Worm (Caenorhabditis elegans) whole organism, mixed stage, embryonic: ENCODE measurements around the gene srlf-10.

ENCODE experiments used
- bed-3 ChIP-seq: fragments of 200-800 bp; sonication (Bioruptor generic); optimal IDR thresholded peaks from 3 replicates; lab custom pipeline; 2018; ENCODE audit warnings: mild to moderate bottlenecking, missing genetic modification characterization, moderate library complexity, missing compliant biosample characterization
- blmp-1 ChIP-seq: fragments of 150-350 bp; optimal IDR thresholded peaks from 2 replicates; lab custom pipeline; 2014; ENCODE audit warnings: missing biosample characterization, missing genetic modification characterization
- ceh-43 ChIP-seq: fragments of 200-800 bp; sonication (Bioruptor generic); optimal IDR thresholded peaks from 2 replicates; lab custom pipeline; 2018; ENCODE audit warnings: mild to moderate bottlenecking, missing genetic modification characterization, moderate library complexity, missing compliant biosample characterization
- ceh-83 ChIP-seq: fragments of 200-800 bp; sonication (Bioruptor generic); optimal IDR thresholded peaks from 2 replicates; lab custom pipeline; 2018; ENCODE audit warnings: mild to moderate bottlenecking, missing genetic modification characterization, missing compliant biosample characterization
- ces-1 ChIP-seq: fragments of 150-350 bp; optimal IDR thresholded peaks from 2 replicates; lab custom pipeline; 2014; ENCODE audit warnings: missing biosample characterization, missing genetic modification reagents, missing genetic modification characterization
- drap-1 ChIP-seq: fragments of 200-800 bp; sonication (Bioruptor generic); optimal IDR thresholded peaks from 3 replicates; lab custom pipeline; 2018; ENCODE audit warnings: mild to moderate bottlenecking, missing genetic modification characterization, missing compliant biosample characterization
- elt-3 ChIP-seq: fragments of 150-350 bp; optimal IDR thresholded peaks from 2 replicates; lab custom pipeline; 2014; ENCODE audit warnings: missing biosample characterization, missing genetic modification characterization
- flh-1 ChIP-seq: fragments of 200-800 bp; sonication (Bioruptor generic); optimal IDR thresholded peaks from 2 replicates; lab custom pipeline; 2018; ENCODE audit warnings: mild to moderate bottlenecking, missing genetic modification characterization, moderate library complexity, missing compliant biosample characterization
- ham-2 ChIP-seq: fragments of 200-800 bp; sonication (Bioruptor generic); optimal IDR thresholded peaks from 2 replicates; lab custom pipeline; 2018; ENCODE audit warnings: mild to moderate bottlenecking, missing genetic modification characterization, missing compliant biosample characterization
- hlh-1 ChIP-seq: fragments of 150-350 bp; optimal IDR thresholded peaks from 2 replicates; lab custom pipeline; 2014; ENCODE audit warnings: missing biosample characterization, missing genetic modification reagents, missing genetic modification characterization
- lin-13 ChIP-seq: fragments of 150-350 bp; optimal IDR thresholded peaks from 2 replicates; lab custom pipeline; 2014; ENCODE audit warnings: missing biosample characterization, missing genetic modification characterization
- lin-32 ChIP-seq: fragments of 200-800 bp; sonication (Bioruptor generic); optimal IDR thresholded peaks from 2 replicates; lab custom pipeline; 2018; ENCODE audit warnings: mild to moderate bottlenecking, missing genetic modification characterization, missing compliant biosample characterization
- lsy-2 ChIP-seq: fragments of 150-350 bp; optimal IDR thresholded peaks from 2 replicates; lab custom pipeline; 2014; ENCODE audit warnings: missing biosample characterization, missing genetic modification characterization
- mab-5 ChIP-seq: fragments of 150-350 bp; optimal IDR thresholded peaks from 2 replicates; lab custom pipeline; 2014; ENCODE audit warnings: missing biosample characterization, missing genetic modification characterization
- mep-1 ChIP-seq: fragments of 150-350 bp; optimal IDR thresholded peaks from 2 replicates; lab custom pipeline; 2017; ENCODE audit warnings: missing biosample characterization, missing genetic modification reagents, missing genetic modification characterization, inconsistent platforms
- mls-2 ChIP-seq: sonication (generic microtip); optimal IDR thresholded peaks from 2 replicates; lab custom pipeline; 2016; ENCODE audit warnings: mild to moderate bottlenecking, missing genetic modification characterization, moderate library complexity, missing compliant biosample characterization
- nhr-2 ChIP-seq: fragments of 150-350 bp; optimal IDR thresholded peaks from 2 replicates; lab custom pipeline; 2014; ENCODE audit warnings: missing biosample characterization, missing genetic modification characterization
- nhr-237 ChIP-seq: fragments of 150-350 bp; optimal IDR thresholded peaks from 2 replicates; lab custom pipeline; 2014; ENCODE audit warnings: missing biosample characterization, missing genetic modification characterization
- nhr-28 ChIP-seq: fragments of 150-350 bp; optimal IDR thresholded peaks from 2 replicates; lab custom pipeline; 2014; ENCODE audit warnings: missing biosample characterization, missing genetic modification characterization
- nhr-76 ChIP-seq: sonication (generic microtip); optimal IDR thresholded peaks from 2 replicates; lab custom pipeline; 2017; ENCODE audit warnings: missing biosample characterization, missing genetic modification characterization
- pha-4 ChIP-seq: fragments of 150-350 bp; optimal IDR thresholded peaks from 2 replicates; lab custom pipeline; 2018; ENCODE audit warnings: missing biosample characterization, missing genetic modification reagents, missing genetic modification characterization
- sem-2 ChIP-seq: fragments of 200-800 bp; sonication (Bioruptor generic); optimal IDR thresholded peaks from 2 replicates; lab custom pipeline; 2018; ENCODE audit warnings: mild to moderate bottlenecking, missing genetic modification characterization, missing compliant biosample characterization
- snpc-4 ChIP-seq: fragments of 150-350 bp; optimal IDR thresholded peaks from 2 replicates; lab custom pipeline; 2014; ENCODE audit warnings: missing biosample characterization, missing genetic modification characterization
- sptf-1 ChIP-seq: sonication (generic microtip); optimal IDR thresholded peaks from 2 replicates; lab custom pipeline; 2017; ENCODE audit warnings: mild to moderate bottlenecking, missing genetic modification characterization, moderate library complexity, missing compliant biosample characterization
- tbx-8 ChIP-seq: fragments of 200-800 bp; sonication (Bioruptor generic); optimal IDR thresholded peaks from 2 replicates; lab custom pipeline; 2018; ENCODE audit warnings: mild to moderate bottlenecking, missing genetic modification characterization, moderate library complexity, missing compliant biosample characterization
- unc-120 ChIP-seq: sonication (generic microtip); optimal IDR thresholded peaks from 2 replicates; lab custom pipeline; 2017; ENCODE audit warnings: missing genetic modification characterization, missing compliant biosample characterization; ENCODE audit not compliant: poor library complexity, severe bottlenecking
- unc-39 ChIP-seq: fragments of 150-350 bp; optimal IDR thresholded peaks from 2 replicates; lab custom pipeline; 2014; ENCODE audit warnings: missing biosample characterization, missing genetic modification characterization
- unc-62 ChIP-seq: fragments of 150-350 bp; optimal IDR thresholded peaks from 2 replicates; lab custom pipeline; 2014; ENCODE audit warnings: missing biosample characterization, missing genetic modification reagents, missing genetic modification characterization
- zip-8 ChIP-seq: fragments of 150-350 bp; optimal IDR thresholded peaks from 2 replicates; lab custom pipeline; 2014; ENCODE audit warnings: missing biosample characterization, missing genetic modification characterization

The srlf-10 gene

ce11 chrIII:13430162-13430561 is 28.2 kb downstream of the srlf-10 start, which contains the start of gene trf-1:
trf-1 (plus strand) TSS chrIII:13430462.
- no peak for TF ChIP-seq unc-120 (tag; lab: Kevin White, UChicago)
- TF ChIP-seq lin-32 = no peak
- TF ChIP-seq unc-62 (GFP tag; lab: Kevin White, UChicago) = no peak
- no peak for TF ChIP-seq bed-3 (GFP tag; lab: Kevin White, UChicago)
- TF ChIP-seq hlh-1 = no peak
- TF ChIP-seq mab-5 (tag; lab: Kevin White, UChicago) = no peak
- TF ChIP-seq tbx-8 (GFP tag; lab: Kevin White, UChicago) = no peak
- no peak for TF ChIP-seq elt-3 (tag; lab: Kevin White, UChicago)
- no peak for TF ChIP-seq ceh-83 (GFP tag; lab: Kevin White, UChicago)
- no peak for TF ChIP-seq drap-1 (GFP tag; lab: Kevin White, UChicago)
- no peak for TF ChIP-seq ces-1 (GFP tag; lab: Kevin White, UChicago)
- TF ChIP-seq mep-1 (tag; lab: Kevin White, UChicago) = no peak
- TF ChIP-seq pha-4 (tag; lab: Kevin White, UChicago) = no peak
- no peak for TF ChIP-seq sem-2

ce11 chrIII:13434404-13434803 is 32.4 kb downstream of the srlf-10 start, which contains the start of gene F45G2.7:
F45G2.7 (minus strand) TSS chrIII:13434504.
- no peak for TF ChIP-seq lin-13 (tag; lab: Kevin White, UChicago)
- TF ChIP-seq lin-32 = no peak
- TF ChIP-seq flh-1 (GFP tag; lab: Kevin White, UChicago) = no peak
- no peak for TF ChIP-seq elt-3 (tag; lab: Kevin White, UChicago)
- TF ChIP-seq, all 35 proteins: peak for 0

DNA sequence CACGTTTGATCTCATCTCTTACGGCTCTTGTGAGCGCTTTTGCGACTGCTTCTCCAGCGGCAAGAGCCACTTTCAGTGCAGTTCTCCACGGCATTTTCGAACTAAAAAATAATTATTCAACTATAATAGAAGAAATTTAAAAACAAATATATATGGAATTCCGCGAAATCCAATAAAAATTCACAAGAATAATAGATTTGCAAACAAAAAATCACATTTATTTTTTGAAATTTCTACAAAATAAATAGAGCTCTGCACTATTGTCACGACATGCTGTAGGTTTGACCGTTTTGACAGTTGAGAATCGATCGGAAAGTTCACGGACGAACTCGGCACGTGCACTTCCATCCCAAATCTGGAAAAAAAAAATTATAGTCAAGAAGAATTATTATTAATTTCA is 33.6 kb downstream of the srlf-10 start, which contains the start of gene F45G2.8:
TSS of gene F45G2.8 (minus strand) at position 101 of the 400 bp plus-strand sequence.
- TF ChIP-seq ham-2 (GFP tag; lab: Kevin White, UChicago) = no peak
- TF ChIP-seq flh-1 (GFP tag; lab: Kevin White, UChicago) = no peak

DNA sequence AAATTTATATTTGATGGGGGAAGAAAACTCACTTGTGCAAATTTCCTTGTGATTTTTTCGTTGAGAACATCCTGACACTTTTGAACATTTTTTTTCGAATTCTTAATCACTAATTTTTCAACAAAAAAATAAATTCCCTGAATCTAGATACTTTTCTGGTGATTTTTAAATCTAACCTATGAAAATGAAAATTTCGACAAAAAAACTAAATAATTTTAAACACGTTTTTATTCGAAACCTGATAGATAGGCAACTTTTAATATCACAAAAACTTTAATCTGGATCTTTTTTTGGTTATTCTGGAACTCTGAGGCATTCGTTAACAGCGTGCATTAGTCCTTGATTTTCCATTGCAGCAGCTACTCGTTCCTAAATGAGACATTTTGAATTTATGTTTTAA is 34.8 kb downstream of the srlf-10 start, which contains the start of gene F45G2.9:
TSS of gene F45G2.9 (minus strand) at position 101 of the 400 bp plus-strand sequence.
- TF ChIP-seq mls-2 (tag; lab: Kevin White, UChicago) = no peak
- no peak for TF ChIP-seq unc-120 (tag; lab: Kevin White, UChicago)
- no peak for TF ChIP-seq ceh-83 (GFP tag; lab: Kevin White, UChicago)
- no peak for TF ChIP-seq tbx-8 (GFP tag; lab: Kevin White, UChicago)
- no peak for TF ChIP-seq bed-3 (GFP tag; lab: Kevin White, UChicago)
- no peak for TF ChIP-seq ham-2 (GFP tag; lab: Kevin White, UChicago)
- TF ChIP-seq nhr-76 (tag; lab: Kevin White, UChicago) = no peak
- TF ChIP-seq nhr-2 (tag; lab: Kevin White, UChicago) = no peak
- TF ChIP-seq snpc-4 (tag; lab: Kevin White, UChicago) = no peak
- no peak for TF ChIP-seq elt-3 (tag; lab: Kevin White, UChicago)
- TF ChIP-seq lsy-2 (tag; lab: Kevin White, UChicago) = no peak
- TF ChIP-seq blmp-1 (tag; lab: Kevin White, UChicago) = no peak
- no peak for TF ChIP-seq sptf-1 (tag; lab: Kevin White, UChicago)
- TF ChIP-seq unc-39 = no peak
- no peak for TF ChIP-seq nhr-237 (tag; lab: Kevin White, UChicago)
- no peak for TF ChIP-seq zip-8 (tag; lab: Kevin White, UChicago)
- TF ChIP-seq nhr-28 (tag; lab: Kevin White, UChicago) = no peak

DNA sequence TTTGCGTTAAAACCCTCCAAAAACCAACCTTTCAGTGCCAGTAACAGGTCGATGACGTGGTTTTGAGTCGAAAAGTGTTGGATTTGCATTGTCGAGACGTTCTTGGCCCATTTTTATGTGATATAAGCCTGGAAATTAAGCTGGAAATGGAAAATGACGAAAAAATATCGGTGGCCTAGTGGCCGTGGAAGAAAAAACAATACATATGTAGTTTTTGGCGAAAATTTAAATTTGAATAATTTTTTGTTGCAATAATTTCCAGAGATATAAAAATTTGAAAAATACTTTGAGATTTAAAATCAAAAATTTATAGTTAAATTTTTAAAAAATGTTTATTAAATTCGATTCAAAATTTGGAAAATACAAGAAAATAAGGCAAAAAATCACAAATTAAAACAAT is 37.4 kb downstream of the srlf-10 start, which contains the start of gene ciao-2B:
TSS of gene ciao-2B (minus strand) at position 130 of the 400 bp plus-strand sequence.
- no peak for TF ChIP-seq ceh-43 (GFP tag; lab: Kevin White, UChicago)
- no peak for TF ChIP-seq mep-1 (tag; lab: Kevin White, UChicago)
- TF ChIP-seq lsy-2 (tag; lab: Kevin White, UChicago) = no peak
